Fruit fly (Drosophila melanogaster): Measurements from ENCODE around the gene Sox21b.

The Sox21b gene

DNA sequence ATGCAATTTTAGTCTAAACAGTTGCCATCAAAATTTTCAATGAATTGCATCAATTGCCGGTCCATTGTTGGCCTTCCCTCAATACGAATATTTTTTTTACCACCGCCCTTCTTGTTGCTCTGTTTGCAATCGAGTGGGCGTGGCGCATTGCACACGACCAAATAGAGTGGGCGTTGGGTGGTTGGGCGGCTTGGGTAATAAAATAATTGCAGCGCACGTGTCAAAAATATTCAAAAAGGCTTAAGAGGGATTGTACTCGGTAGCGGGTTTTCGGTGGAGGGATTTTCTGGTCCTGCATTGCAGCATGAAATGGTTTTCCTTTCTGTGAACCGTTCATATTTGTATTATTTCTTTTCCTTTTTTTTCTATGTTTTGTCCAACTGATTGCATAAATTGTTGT lies 42.1 kb downstream of the Sox21b start:
- TF ChIP-seq ovo (GFP tag; optimal IDR thresholded peaks at IDR 0.05) (no peak), CG1620 (GFP tag; optimal IDR thresholded peaks at IDR 0.05) (no peak), CG7101 (tag; optimal IDR thresholded peaks at IDR 0.05) (no peak), pad (GFP tag; optimal IDR thresholded peaks at IDR 0.05) (no peak)

DNA sequence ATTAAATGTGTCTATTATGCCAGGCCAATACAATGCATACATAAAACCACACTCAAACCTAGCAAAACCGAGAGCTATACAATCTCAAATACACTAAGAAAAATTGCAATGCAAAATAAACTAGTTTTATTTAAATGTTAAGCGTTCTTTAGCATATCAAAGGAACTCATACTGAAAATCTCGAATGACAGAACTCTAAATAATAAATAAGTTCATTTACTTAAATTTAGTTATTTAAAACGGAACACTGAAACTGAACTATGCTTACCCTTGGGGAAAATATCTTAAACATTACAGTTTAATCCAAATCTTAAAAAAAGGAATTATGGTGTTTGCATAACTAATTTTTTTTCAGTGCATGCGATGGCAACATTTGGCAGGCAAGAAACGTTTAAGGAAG lies 44.9 kb downstream of the Sox21b start:
- TF ChIP-seq CG33017 (tag; optimal IDR thresholded peaks at IDR 0.05) (no peak), CG1620 (GFP tag; optimal IDR thresholded peaks at IDR 0.05) (no peak), cnc (optimal IDR thresholded peaks at IDR 0.05) (no peak), Hr96 (GFP tag; optimal IDR thresholded peaks at IDR 0.05) (no peak), CG7101 (tag; optimal IDR thresholded peaks at IDR 0.05) (no peak), toe (GFP tag; optimal IDR thresholded peaks at IDR 0.05) (no peak)

DNA sequence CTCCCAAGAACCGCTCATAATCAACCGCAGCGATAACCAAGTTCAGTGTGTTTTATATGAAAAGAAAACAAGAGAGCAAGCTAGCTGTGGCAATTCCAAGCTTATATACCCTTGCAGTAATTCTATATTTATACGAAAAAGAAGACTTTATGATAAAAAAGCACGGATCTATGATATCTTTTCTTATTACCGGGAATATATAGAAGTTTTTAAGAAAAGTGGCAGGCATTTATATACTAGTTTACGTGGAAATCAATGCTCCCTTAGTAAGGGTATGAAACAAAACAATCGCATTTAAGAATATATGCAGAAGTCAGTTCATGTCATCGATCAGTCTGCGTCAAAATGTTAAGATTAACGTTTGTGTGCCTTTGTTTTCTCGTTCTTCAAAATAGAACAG lies 47.8 kb downstream of the Sox21b start, which contains the start of gene CG8100:
Gene CG8100 (plus strand): TSS at position 333 of the 400 bp plus-strand sequence.
- TF ChIP-seq CG7045 (GFP tag; optimal IDR thresholded peaks at IDR 0.05) (no peak), kay (GFP tag; ENCODE audit: borderline replicate concordance) (no peak), CG14711 (tag; optimal IDR thresholded peaks at IDR 0.05) (no peak), CG7101 (tag; optimal IDR thresholded peaks at IDR 0.05) (no peak), Hr96 (GFP tag; optimal IDR thresholded peaks at IDR 0.05) (no peak), CG33017 (tag; optimal IDR thresholded peaks at IDR 0.05) (no peak), Crg-1 (GFP tag; optimal IDR thresholded peaks at IDR 0.05) (no peak), bab1 (GFP tag; optimal IDR thresholded peaks at IDR 0.05) (no peak), toe (GFP tag; optimal IDR thresholded peaks at IDR 0.05) (no peak), pad (GFP tag; optimal IDR thresholded peaks at IDR 0.05) (no peak), cic (GFP tag; optimal IDR thresholded peaks at IDR 0.05) (no peak), CG5204 (GFP tag; optimal IDR thresholded peaks at IDR 0.05) (no peak), tj (GFP tag; optimal IDR thresholded peaks at IDR 0.05) (no peak), cnc (optimal IDR thresholded peaks at IDR 0.05) (no peak), CG12768 (GFP tag; optimal IDR thresholded peaks at IDR 0.05) (no peak)

DNA sequence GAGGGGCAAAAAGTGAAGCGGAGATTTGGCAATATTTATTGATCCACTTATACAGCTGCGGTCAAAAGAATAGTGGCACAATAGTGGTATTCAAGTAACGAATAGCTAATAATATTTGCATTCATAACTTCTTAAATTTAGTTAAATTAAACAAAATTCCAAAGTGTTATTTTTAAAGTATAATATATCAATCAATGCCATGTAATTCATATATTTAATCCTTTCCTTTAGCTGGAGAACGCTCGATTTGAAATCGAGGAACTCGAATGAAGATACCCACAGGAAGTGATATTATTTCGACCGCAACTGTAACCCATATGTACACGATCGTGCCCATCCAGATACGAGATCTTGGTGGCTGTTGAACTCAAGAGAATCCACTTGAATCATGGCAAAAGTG lies 51.9 kb downstream of the Sox21b start:
- TF ChIP-seq kay (GFP tag; ENCODE audit: borderline replicate concordance) (peak; percentile 45), CG1620 (GFP tag; optimal IDR thresholded peaks at IDR 0.05) (no peak), Crg-1 (GFP tag; optimal IDR thresholded peaks at IDR 0.05) (no peak), pad (GFP tag; optimal IDR thresholded peaks at IDR 0.05) (no peak), tj (GFP tag; optimal IDR thresholded peaks at IDR 0.05) (no peak), Clk (GFP tag; optimal IDR thresholded peaks at IDR 0.05) (no peak), CG12768 (GFP tag; optimal IDR thresholded peaks at IDR 0.05) (no peak), CG14711 (tag; optimal IDR thresholded peaks at IDR 0.05) (no peak)

DNA sequence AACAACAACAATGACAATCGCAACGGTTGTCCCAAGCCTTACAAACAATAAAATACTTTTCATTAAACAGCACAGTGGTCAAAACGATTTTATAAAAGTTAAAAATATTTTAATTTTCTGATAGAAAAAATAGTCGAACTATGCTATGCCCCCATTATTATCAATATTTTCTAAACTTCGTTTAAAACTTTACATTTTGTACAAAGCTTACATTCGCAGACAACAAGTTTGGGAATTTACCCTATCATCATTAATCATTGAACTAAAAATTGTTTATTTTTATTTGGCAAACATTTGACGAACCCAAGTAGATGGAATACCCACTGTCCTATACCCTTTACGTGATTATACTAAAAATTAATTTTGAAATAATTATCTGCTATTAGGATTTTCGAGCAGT lies 52.9 kb downstream of the Sox21b start:
- TF ChIP-seq CG11617 (GFP tag; optimal IDR thresholded peaks at IDR 0.05): no peak
- TF ChIP-seq bab1 (GFP tag; optimal IDR thresholded peaks at IDR 0.05): no peak
- TF ChIP-seq cnc (optimal IDR thresholded peaks at IDR 0.05): no peak
- no peak for TF ChIP-seq CG14711 (tag; optimal IDR thresholded peaks at IDR 0.05)
- no peak for TF ChIP-seq pad (GFP tag; optimal IDR thresholded peaks at IDR 0.05)

DNA sequence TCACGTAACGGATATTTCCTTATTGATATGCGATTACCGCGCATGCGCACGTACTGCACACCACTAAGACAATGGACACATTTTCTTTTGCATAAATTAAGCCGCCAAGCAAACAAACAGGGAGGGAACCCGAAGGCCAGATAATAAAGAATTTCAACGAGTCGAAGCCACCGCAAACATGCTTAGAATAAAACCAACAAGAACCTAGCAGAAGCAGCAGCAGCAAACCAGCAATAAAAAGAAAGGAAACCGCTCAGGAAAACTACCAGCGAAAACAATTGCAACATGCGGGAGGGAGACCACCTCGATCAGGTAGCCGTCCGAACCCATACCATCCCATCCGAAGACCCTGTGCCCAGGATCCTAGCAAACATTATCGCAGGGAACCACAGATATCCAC lies 54.6 kb downstream of the Sox21b start:
- TF ChIP-seq CG14711 (tag; optimal IDR thresholded peaks at IDR 0.05) (no peak), kay (GFP tag; ENCODE audit: borderline replicate concordance) (no peak), CG12768 (GFP tag; optimal IDR thresholded peaks at IDR 0.05) (no peak), toe (GFP tag; optimal IDR thresholded peaks at IDR 0.05) (no peak), Clk (GFP tag; optimal IDR thresholded peaks at IDR 0.05) (no peak), CG7101 (tag; optimal IDR thresholded peaks at IDR 0.05) (no peak), cnc (optimal IDR thresholded peaks at IDR 0.05) (no peak), CG11617 (GFP tag; optimal IDR thresholded peaks at IDR 0.05) (no peak), Hr96 (GFP tag; optimal IDR thresholded peaks at IDR 0.05) (no peak), CG7045 (GFP tag; optimal IDR thresholded peaks at IDR 0.05) (no peak), cic (GFP tag; optimal IDR thresholded peaks at IDR 0.05) (no peak), CG5204 (GFP tag; optimal IDR thresholded peaks at IDR 0.05) (no peak), tj (GFP tag; optimal IDR thresholded peaks at IDR 0.05) (no peak), CG1620 (GFP tag; optimal IDR thresholded peaks at IDR 0.05) (no peak), bab1 (GFP tag; optimal IDR thresholded peaks at IDR 0.05) (no peak), pad (GFP tag; optimal IDR thresholded peaks at IDR 0.05) (no peak), CG33017 (tag; optimal IDR thresholded peaks at IDR 0.05) (no peak), ovo (GFP tag; optimal IDR thresholded peaks at IDR 0.05) (no peak), Mnt (GFP tag; optimal IDR thresholded peaks at IDR 0.05) (no peak), Crg-1 (GFP tag; optimal IDR thresholded peaks at IDR 0.05) (no peak)

DNA sequence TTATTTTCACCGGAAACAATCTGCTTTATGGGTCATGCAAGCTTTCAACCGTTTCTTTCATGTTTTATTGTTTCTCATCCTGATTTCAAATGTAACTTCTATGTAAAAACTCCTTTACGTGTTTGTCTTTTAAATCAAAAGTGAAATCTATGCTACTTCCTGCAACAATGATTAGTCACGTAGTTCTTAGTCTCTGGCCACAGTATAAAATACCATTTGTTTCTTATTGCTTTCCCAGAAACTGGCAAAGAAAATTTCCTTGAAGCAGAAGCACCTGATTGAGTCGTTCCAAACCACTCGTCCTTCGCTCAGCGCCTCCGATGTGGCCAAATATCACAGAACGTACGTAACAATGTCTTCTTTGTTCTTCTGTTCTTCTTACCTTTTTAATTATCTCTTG lies 55.7 kb downstream of the Sox21b start, which contains the start of gene btl:
Gene btl (plus strand): TSS at position 301 of the 400 bp plus-strand sequence.
- TF ChIP-seq CG11617 (GFP tag; optimal IDR thresholded peaks at IDR 0.05) (no peak), toe (GFP tag; optimal IDR thresholded peaks at IDR 0.05) (no peak), pad (GFP tag; optimal IDR thresholded peaks at IDR 0.05) (no peak), CG14711 (tag; optimal IDR thresholded peaks at IDR 0.05) (no peak), CG1620 (GFP tag; optimal IDR thresholded peaks at IDR 0.05) (no peak), kay (GFP tag; ENCODE audit: borderline replicate concordance) (no peak), CG5204 (GFP tag; optimal IDR thresholded peaks at IDR 0.05) (no peak), Clk (GFP tag; optimal IDR thresholded peaks at IDR 0.05) (no peak), ovo (GFP tag; optimal IDR thresholded peaks at IDR 0.05) (no peak), Mnt (GFP tag; optimal IDR thresholded peaks at IDR 0.05) (no peak), Crg-1 (GFP tag; optimal IDR thresholded peaks at IDR 0.05) (no peak), CG33017 (tag; optimal IDR thresholded peaks at IDR 0.05) (no peak)

Data from whole organism, adult.